Worm (Caenorhabditis elegans) whole organism, L4 larva: ENCODE results near the gene F47E1.1.

Experiments
- F10B5.3 ChIP-seq: sonication (generic microtip); optimal IDR thresholded peaks from 2 replicates; lab custom pipeline; 2016; ENCODE audit warnings: mild to moderate bottlenecking, missing genetic modification characterization, missing compliant biosample characterization
- T20F7.1 ChIP-seq: fragments of 200-800 bp; sonication (Bioruptor generic); optimal IDR thresholded peaks from 2 replicates; lab custom pipeline; 2018; ENCODE audit warnings: mild to moderate bottlenecking, missing genetic modification characterization, missing compliant biosample characterization
- ZK546.5 ChIP-seq, 2 experiments: sonication (generic microtip); optimal IDR thresholded peaks; 2 replicates each; lab custom pipeline; 2017; ENCODE audit warnings: missing biosample characterization in 2 of 2, missing genetic modification characterization in 2 of 2
- aha-1 ChIP-seq: fragments of 150-350 bp; peaks from one replicate; lab custom pipeline; 2014; ENCODE audit warnings: missing biosample characterization, missing genetic modification characterization
- arid-1 ChIP-seq: fragments of 200-800 bp; sonication (Bioruptor generic); conservative IDR thresholded peaks from 2 replicates; pipeline ENCODE4 v1.3.6; 2022; ENCODE audit warnings: missing genetic modification reagents, missing genetic modification characterization, missing compliant biosample characterization
- ceh-62 ChIP-seq: sonication (generic microtip); optimal IDR thresholded peaks from 2 replicates; lab custom pipeline; 2017; ENCODE audit warnings: missing biosample characterization, missing genetic modification characterization
- daf-16 ChIP-seq, 3 experiments: sonication (generic microtip); optimal IDR thresholded peaks; 2 replicates each; lab custom pipeline; 2016 to 2017; ENCODE audit warnings: missing genetic modification characterization in 3 of 3, missing genetic modification reagents in 3 of 3, mild to moderate bottlenecking in 2 of 3, missing compliant biosample characterization in 2 of 3, missing biosample characterization in 1 of 3, moderate library complexity in 1 of 3
- daf-19 ChIP-seq: fragments of 200-800 bp; sonication (Bioruptor generic); conservative IDR thresholded peaks from 2 replicates; pipeline ENCODE4 v1.3.6; 2022; ENCODE audit warnings: missing genetic modification characterization, missing compliant biosample characterization
- dmd-9 ChIP-seq: fragments of 200-800 bp; sonication (Bioruptor generic); IDR thresholded peaks from 2 replicates; pipeline ENCODE4 v1.3.6; 2022; ENCODE audit warnings: missing genetic modification reagents, missing genetic modification characterization, missing compliant biosample characterization
- duxl-1 ChIP-seq: sonication (generic microtip); optimal IDR thresholded peaks from 2 replicates; lab custom pipeline; 2016; ENCODE audit warnings: mild to moderate bottlenecking, missing genetic modification characterization, moderate library complexity, missing compliant biosample characterization; ENCODE audit not compliant: poor library complexity
- dve-1 ChIP-seq: sonication (generic microtip); optimal IDR thresholded peaks from 2 replicates; lab custom pipeline; 2017; ENCODE audit warnings: antibody characterized with exemption, mild to moderate bottlenecking, missing genetic modification characterization, missing compliant biosample characterization; ENCODE audit not compliant: insufficient read depth
- egl-27 ChIP-seq: sonication (generic microtip); optimal IDR thresholded peaks from 3 replicates; lab custom pipeline; 2017; ENCODE audit warnings: missing biosample characterization, missing genetic modification reagents, missing genetic modification characterization
- hlh-30 ChIP-seq: sonication (generic microtip); optimal IDR thresholded peaks from 2 replicates; lab custom pipeline; 2017; ENCODE audit warnings: antibody characterized with exemption, mild to moderate bottlenecking, missing genetic modification characterization, missing compliant biosample characterization; ENCODE audit not compliant: insufficient read depth
- lin-29 ChIP-seq: fragments of 200-800 bp; sonication (Bioruptor generic); IDR thresholded peaks from 2 replicates; pipeline ENCODE4 v1.3.6; 2022; ENCODE audit warnings: missing genetic modification reagents, missing genetic modification characterization, missing compliant biosample characterization
- lin-39 ChIP-seq: fragments of 150-350 bp; optimal IDR thresholded peaks from 2 replicates; lab custom pipeline; 2014; ENCODE audit warnings: missing biosample characterization, missing genetic modification reagents, missing genetic modification characterization
- lir-3 ChIP-seq: sonication (generic microtip); optimal IDR thresholded peaks from 2 replicates; lab custom pipeline; 2016; ENCODE audit warnings: mild to moderate bottlenecking, missing genetic modification characterization, missing compliant biosample characterization
- madf-5 ChIP-seq, 2 experiments: fragments of 200-800 bp; sonication (Bioruptor generic); IDR thresholded peaks; 2 replicates each; pipeline ENCODE4 v1.3.6; 2022; ENCODE audit warnings: missing compliant biosample characterization in 2 of 2, missing genetic modification characterization in 2 of 2
- pha-4 ChIP-seq, 2 experiments: fragments of 150-350 bp in 1 of 2; fragments of 200-800 bp in 1 of 2; sonication (Bioruptor generic) in 1 of 2; IDR thresholded peaks in 1 of 2; optimal IDR thresholded peaks in 1 of 2; 2 replicates each; pipeline versions ENCODE4 v1.3.6 to Lab custom; 2014 to 2022; ENCODE audit warnings: missing genetic modification characterization in 2 of 2, missing genetic modification reagents in 2 of 2, missing biosample characterization in 1 of 2, missing compliant biosample characterization in 1 of 2
- pqm-1 ChIP-seq: sonication (generic microtip); optimal IDR thresholded peaks from 2 replicates; lab custom pipeline; 2017; ENCODE audit warnings: missing biosample characterization, missing genetic modification characterization
- rbr-2 ChIP-seq: sonication (generic microtip); optimal IDR thresholded peaks from 2 replicates; lab custom pipeline; 2016; ENCODE audit warnings: missing genotype, missing genetic modification characterization, missing compliant biosample characterization
- sdz-12 ChIP-seq: fragments of 200-800 bp; sonication (Bioruptor generic); optimal IDR thresholded peaks from 2 replicates; lab custom pipeline; 2018; ENCODE audit warnings: mild to moderate bottlenecking, missing genetic modification characterization, missing compliant biosample characterization
- set-16 ChIP-seq: fragments of 200-800 bp; sonication (Bioruptor generic); IDR thresholded peaks from 2 replicates; pipeline ENCODE4 v1.3.6; 2022; ENCODE audit warnings: missing genetic modification reagents, missing genetic modification characterization, missing compliant biosample characterization
- skn-1 ChIP-seq: fragments of 150-350 bp; optimal IDR thresholded peaks from 2 replicates; lab custom pipeline; 2014; ENCODE audit warnings: missing biosample characterization, missing genetic modification characterization
- tra-1 ChIP-seq: fragments of 200-800 bp; sonication (Bioruptor generic); IDR thresholded peaks from 2 replicates; pipeline ENCODE4 v1.3.6; 2022; ENCODE audit warnings: missing genetic modification reagents, missing genetic modification characterization, missing compliant biosample characterization
- unc-62 ChIP-seq, 3 experiments: fragments of 150-350 bp in 1 of 3; sonication (generic microtip); optimal IDR thresholded peaks in 2 of 3; peaks in 1 of 3; 1 replicate in 1 of 3; 2 replicates in 2 of 3; lab custom pipeline; 2014 to 2017; ENCODE audit warnings: missing biosample characterization in 3 of 3, missing genetic modification characterization in 3 of 3, missing genetic modification reagents in 3 of 3, missing genotype in 1 of 3
- zag-1 ChIP-seq: fragments of 150-350 bp; optimal IDR thresholded peaks from 2 replicates; lab custom pipeline; 2014; ENCODE audit warnings: missing biosample characterization, missing genetic modification characterization
- zfp-2 ChIP-seq: sonication (generic microtip); optimal IDR thresholded peaks from 2 replicates; lab custom pipeline; 2016; ENCODE audit warnings: mild to moderate bottlenecking, missing genetic modification characterization, missing compliant biosample characterization
- zip-11 ChIP-seq: fragments of 200-800 bp; sonication (Bioruptor generic); IDR thresholded peaks from 2 replicates; pipeline ENCODE4 v1.3.6; 2022; ENCODE audit warnings: missing genetic modification characterization, missing compliant biosample characterization

F47E1.1 gene

ce11 chrX:9103584-9103983 lies 26.6 kb downstream of the F47E1.1 start:
- TF ChIP-seq dmd-9 (no peak), unc-62 (GFP tag; optimal IDR thresholded peaks at IDR 0.05 in 1 of 2; lab: Kevin White, UChicago) (peak in 1 of 2 experiments; percentile 54), unc-62 (tag; optimal IDR thresholded peaks at IDR 0.05; lab: Kevin White, UChicago) (no peak), hlh-30 (tag; lab: Kevin White, UChicago) (peak; percentile 69), F10B5.3 (no peak), daf-16 (GFP tag; optimal IDR thresholded peaks at IDR 0.05; lab: Kevin White, UChicago) (no peak), daf-16 (tag; optimal IDR thresholded peaks at IDR 0.05; lab: Kevin White, UChicago) (peak; percentile 77)
- TF ChIP-seq, all 104 proteins: peak for 3

- TF ChIP-seq sdz-12 (GFP tag; lab: Kevin White, UChicago) (no peak), lin-39 (tag; lab: Kevin White, UChicago) (no peak), daf-19 (GFP tag; lab: Robert Waterston, UW) (no peak), pha-4 (GFP tag; IDR thresholded peaks at IDR 0.05; lab: Robert Waterston, UW) (no peak), pha-4 (tag; optimal IDR thresholded peaks at IDR 0.05; lab: Kevin White, UChicago) (peak; percentile 18), daf-16 (GFP tag; optimal IDR thresholded peaks at IDR 0.05; lab: Kevin White, UChicago) (no peak), daf-16 (tag; optimal IDR thresholded peaks at IDR 0.05; lab: Kevin White, UChicago) (peak; percentile 19), dve-1 (tag; lab: Kevin White, UChicago) (peak; percentile 7), ZK546.5 (tag; optimal IDR thresholded peaks at IDR 0.05; lab: Kevin White, UChicago) (no peak), hlh-30 (tag; lab: Kevin White, UChicago) (peak; percentile 32)
- TF ChIP-seq, all 104 proteins: peak for 4
Observed at ce11 chrX:9104399-9104798, 27.4 kb downstream of the F47E1.1 start.

DNA sequence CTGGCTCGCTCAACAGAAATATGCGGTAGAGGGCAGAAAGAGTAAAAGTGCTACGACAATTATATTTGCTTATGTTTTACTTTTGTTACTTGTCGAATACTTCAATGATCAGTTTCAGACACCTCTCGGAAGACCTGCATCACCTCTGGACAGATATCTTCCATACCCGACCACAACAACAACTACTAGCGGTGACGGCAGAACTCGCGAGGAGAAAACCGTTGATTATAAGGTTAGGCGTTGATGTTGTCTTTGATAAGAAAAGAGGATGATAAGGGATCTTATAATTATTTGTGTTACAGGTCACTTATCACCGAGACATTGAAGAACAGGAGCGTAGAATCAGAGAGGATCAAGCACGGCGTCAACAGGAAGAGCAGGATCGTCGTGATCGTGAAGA lies 28.1 kb downstream of the F47E1.1 start:
- TF ChIP-seq dve-1 (tag; lab: Kevin White, UChicago) (peak; percentile 30), pqm-1 (tag; lab: Kevin White, UChicago) (peak; percentile 32), zfp-2 (tag; lab: Kevin White, UChicago) (no peak), daf-16 (GFP tag; optimal IDR thresholded peaks at IDR 0.05; lab: Kevin White, UChicago) (no peak), daf-16 (tag; optimal IDR thresholded peaks at IDR 0.05; lab: Kevin White, UChicago) (peak; percentile 95)

DNA sequence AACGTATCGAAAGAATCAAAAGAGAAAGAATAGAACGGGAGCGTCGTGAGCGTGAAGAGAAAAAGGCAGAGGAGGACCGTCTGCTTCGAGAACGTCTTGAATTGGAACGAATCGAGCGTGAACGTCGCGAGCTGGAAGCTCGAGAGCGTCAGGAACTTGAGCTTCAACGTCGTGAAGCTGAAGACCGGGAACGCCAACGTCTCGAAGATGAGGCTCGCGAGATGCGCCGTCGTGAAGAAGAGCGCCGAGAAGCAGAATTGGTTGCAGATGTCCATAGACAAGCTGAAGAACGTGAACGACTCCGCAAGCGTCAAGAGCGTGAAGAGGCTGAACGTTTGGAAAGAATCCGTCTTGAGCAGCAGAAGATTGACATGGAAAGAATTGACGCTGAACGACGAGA lies 28.9 kb downstream of the F47E1.1 start:
- no peak for TF ChIP-seq ceh-62 (tag; lab: Kevin White, UChicago)
- peak; percentile 63; the same call in 1 of the 2 replicates for TF ChIP-seq set-16 (GFP tag; lab: Robert Waterston, UW)

DNA sequence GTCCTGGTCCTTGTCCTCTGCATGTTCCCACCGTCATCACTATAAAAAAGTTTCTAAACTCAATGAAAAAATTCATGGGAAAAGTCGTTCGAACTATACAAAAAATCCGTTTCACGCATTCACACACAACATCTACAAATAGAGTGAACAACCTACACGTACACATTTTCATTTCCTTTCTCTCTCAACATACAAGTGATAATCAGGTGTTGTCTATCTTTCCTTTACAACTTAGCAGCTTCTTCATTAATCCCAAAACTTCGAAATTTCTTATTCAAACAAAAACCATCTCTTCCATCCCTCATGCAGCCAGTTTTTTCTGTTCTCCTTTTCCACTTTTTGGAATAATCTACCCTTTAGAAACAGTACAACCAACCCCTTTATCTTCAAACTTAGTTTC lies 30.9 kb downstream of the F47E1.1 start:
- TF ChIP-seq duxl-1 = no peak
- no peak for TF ChIP-seq arid-1 (GFP tag; lab: Robert Waterston, UW)
- no peak for TF ChIP-seq aha-1 (tag; lab: Kevin White, UChicago)
- TF ChIP-seq egl-27 (tag; lab: Kevin White, UChicago) = no peak
- TF ChIP-seq unc-62 (GFP tag; optimal IDR thresholded peaks at IDR 0.05 in 1 of 2; lab: Kevin White, UChicago) = peak in 1 of 2 experiments; percentile 98
- no peak for TF ChIP-seq unc-62 (tag; optimal IDR thresholded peaks at IDR 0.05; lab: Kevin White, UChicago)
- no peak for TF ChIP-seq tra-1 (GFP tag; lab: Robert Waterston, UW)
- TF ChIP-seq lin-29 (GFP tag; lab: Robert Waterston, UW) = no peak
- TF ChIP-seq lir-3 = no peak

- TF ChIP-seq rbr-2 = no peak
- no peak for TF ChIP-seq zag-1 (tag; lab: Kevin White, UChicago)
- TF ChIP-seq zip-11 = no peak
- TF ChIP-seq madf-5 (GFP tag; IDR thresholded peaks at IDR 0.05; lab: Robert Waterston, UW) = no peak
- no peak for TF ChIP-seq pqm-1 (tag; lab: Kevin White, UChicago)
- TF ChIP-seq skn-1 (tag; lab: Kevin White, UChicago) = no peak
- TF ChIP-seq T20F7.1 (GFP tag; lab: Kevin White, UChicago) = no peak
Observed at ce11 chrX:9111585-9111984, 34.6 kb downstream of the F47E1.1 start.
